Worm (Caenorhabditis elegans) whole organism, L4/young adult: ENCODE results near the gene trx-2.

Experiments used
- W03F9.2 ChIP-seq: fragments of 150-350 bp; optimal IDR thresholded peaks from 2 replicates; lab custom pipeline; 2014; ENCODE audit warnings: missing biosample characterization, missing genetic modification characterization
- dao-5 ChIP-seq: sonication (generic microtip); optimal IDR thresholded peaks from 2 replicates; lab custom pipeline; 2016; ENCODE audit warnings: missing genotype, missing genetic modification characterization, moderate library complexity, missing compliant biosample characterization
- him-1 ChIP-seq: sonication (generic microtip); optimal IDR thresholded peaks from 2 replicates; lab custom pipeline; 2016; ENCODE audit warnings: missing genotype, missing genetic modification reagents, missing genetic modification characterization, missing compliant biosample characterization

The trx-2 gene

ce11 chrV:10314371-10314770 lies at the start of gene trx-2:
Gene trx-2 (plus strand): TSS chrV:10314671.
- no peak for TF ChIP-seq him-1 (tag; lab: Kevin White, UChicago)
- TF ChIP-seq dao-5 (tag; lab: Kevin White, UChicago), result no peak
- no peak for TF ChIP-seq W03F9.2

- TF ChIP-seq dao-5 (tag; lab: Kevin White, UChicago) (no peak), W03F9.2 (no peak), him-1 (tag; lab: Kevin White, UChicago) (no peak)
Measured at ce11 chrV:10265019-10265418, 49.5 kb upstream of the trx-2 start.

- TF ChIP-seq him-1 (tag; lab: Kevin White, UChicago), result no peak
- no peak for TF ChIP-seq dao-5 (tag; lab: Kevin White, UChicago)
- TF ChIP-seq W03F9.2, result no peak
Measured at ce11 chrV:10266050-10266449, 48.4 kb upstream of the trx-2 start.

- TF ChIP-seq W03F9.2 (no peak), dao-5 (tag; lab: Kevin White, UChicago) (no peak), him-1 (tag; lab: Kevin White, UChicago) (no peak)
Measured at ce11 chrV:10270214-10270613, 44.3 kb upstream of the trx-2 start, which contains the start of gene ric-4. Gene ric-4 (minus strand): TSS chrV:10270314.

- peak; percentile 46 for TF ChIP-seq him-1 (tag; lab: Kevin White, UChicago)
- no peak for TF ChIP-seq dao-5 (tag; lab: Kevin White, UChicago)
- no peak for TF ChIP-seq W03F9.2
Measured at ce11 chrV:10273837-10274236, 40.6 kb upstream of the trx-2 start.

- TF ChIP-seq dao-5 (tag; lab: Kevin White, UChicago), result no peak
- no peak for TF ChIP-seq W03F9.2
- no peak for TF ChIP-seq him-1 (tag; lab: Kevin White, UChicago)
Measured at ce11 chrV:10275619-10276018, 38.9 kb upstream of the trx-2 start, which contains the start of gene Y22F5A.11. Gene Y22F5A.11 (minus strand): TSS chrV:10275646.

- TF ChIP-seq W03F9.2 (no peak), dao-5 (tag; lab: Kevin White, UChicago) (no peak), him-1 (tag; lab: Kevin White, UChicago) (no peak)
Measured at ce11 chrV:10276038-10276437, 38.4 kb upstream of the trx-2 start.

- TF ChIP-seq dao-5 (tag; lab: Kevin White, UChicago) (no peak), him-1 (tag; lab: Kevin White, UChicago) (no peak), W03F9.2 (no peak)
Measured at ce11 chrV:10277579-10277978, 36.9 kb upstream of the trx-2 start, which contains the start of gene lys-1. Gene lys-1 (plus strand): TSS chrV:10277904.

- TF ChIP-seq W03F9.2 (no peak), him-1 (tag; lab: Kevin White, UChicago) (no peak), dao-5 (tag; lab: Kevin White, UChicago) (no peak)
Measured at ce11 chrV:10280112-10280511, 34.4 kb upstream of the trx-2 start.

ce11 chrV:10281374-10281773 lies 33.1 kb upstream of the trx-2 start, which contains the start of gene lys-2:
Gene lys-2 (minus strand): TSS chrV:10281474.
- TF ChIP-seq dao-5 (tag; lab: Kevin White, UChicago), result no peak
- no peak for TF ChIP-seq W03F9.2
- TF ChIP-seq him-1 (tag; lab: Kevin White, UChicago), result no peak

ce11 chrV:10283444-10283843 lies 31.0 kb upstream of the trx-2 start, which contains the start of gene lys-3:
Gene lys-3 (minus strand): TSS chrV:10283544.
- TF ChIP-seq W03F9.2, result no peak
- no peak for TF ChIP-seq dao-5 (tag; lab: Kevin White, UChicago)
- TF ChIP-seq him-1 (tag; lab: Kevin White, UChicago), result no peak

- TF ChIP-seq him-1 (tag; lab: Kevin White, UChicago) (no peak), dao-5 (tag; lab: Kevin White, UChicago) (no peak), W03F9.2 (no peak)
Measured at ce11 chrV:10285853-10286252, 28.6 kb upstream of the trx-2 start.

ce11 chrV:10287260-10287659 lies 27.2 kb upstream of the trx-2 start, which contains the start of gene B0024.3:
Gene B0024.3 (plus strand): TSS chrV:10287560.
- TF ChIP-seq dao-5 (tag; lab: Kevin White, UChicago) (no peak), W03F9.2 (no peak), him-1 (tag; lab: Kevin White, UChicago) (no peak)

ce11 chrV:10289743-10290142 lies 24.7 kb upstream of the trx-2 start, which contains the start of gene B0024.15:
Gene B0024.15 (plus strand): TSS chrV:10290043.
- TF ChIP-seq him-1 (tag; lab: Kevin White, UChicago) (no peak), dao-5 (tag; lab: Kevin White, UChicago) (no peak), W03F9.2 (no peak)

ce11 chrV:10291848-10292247 lies 22.6 kb upstream of the trx-2 start:
- TF ChIP-seq him-1 (tag; lab: Kevin White, UChicago), result no peak
- TF ChIP-seq W03F9.2, result no peak
- no peak for TF ChIP-seq dao-5 (tag; lab: Kevin White, UChicago)
